Worm (Caenorhabditis elegans): ENCODE data around the gene C40H1.7.

The C40H1.7 gene

ce11 chrIII:9346722-9347121, 21.9 kb downstream of the C40H1.7 start:
- TF ChIP-seq ceh-24 (tag; optimal IDR thresholded peaks at IDR 0.05) (no peak), ceh-2 (tag; optimal IDR thresholded peaks at IDR 0.05) (no peak), pqm-1 (tag; optimal IDR thresholded peaks at IDR 0.05) (no peak), syd-9 (tag; optimal IDR thresholded peaks at IDR 0.05) (no peak), ceh-48 (tag; optimal IDR thresholded peaks at IDR 0.05) (no peak), nhr-11 (tag; optimal IDR thresholded peaks at IDR 0.05) (no peak), hlh-6 (tag; optimal IDR thresholded peaks at IDR 0.05) (no peak), C38D4.7 (GFP tag; optimal IDR thresholded peaks at IDR 0.05) (no peak), mec-3 (tag; optimal IDR thresholded peaks at IDR 0.05; ENCODE audit: borderline replicate concordance) (no peak), ceh-31 (tag; optimal IDR thresholded peaks at IDR 0.05) (no peak), gmeb-2 (tag; optimal IDR thresholded peaks at IDR 0.05) (no peak), sox-4 (tag; optimal IDR thresholded peaks at IDR 0.05) (no peak), madf-2 (tag; optimal IDR thresholded peaks at IDR 0.05) (no peak), ceh-30 (tag; optimal IDR thresholded peaks at IDR 0.05) (no peak), unc-55 (GFP tag; optimal IDR thresholded peaks at IDR 0.05) (no peak), ceh-6 (GFP tag; optimal IDR thresholded peaks at IDR 0.05) (no peak), hlh-30 (tag; optimal IDR thresholded peaks at IDR 0.05; ENCODE audit: insufficient read depth) (no peak)

DNA sequence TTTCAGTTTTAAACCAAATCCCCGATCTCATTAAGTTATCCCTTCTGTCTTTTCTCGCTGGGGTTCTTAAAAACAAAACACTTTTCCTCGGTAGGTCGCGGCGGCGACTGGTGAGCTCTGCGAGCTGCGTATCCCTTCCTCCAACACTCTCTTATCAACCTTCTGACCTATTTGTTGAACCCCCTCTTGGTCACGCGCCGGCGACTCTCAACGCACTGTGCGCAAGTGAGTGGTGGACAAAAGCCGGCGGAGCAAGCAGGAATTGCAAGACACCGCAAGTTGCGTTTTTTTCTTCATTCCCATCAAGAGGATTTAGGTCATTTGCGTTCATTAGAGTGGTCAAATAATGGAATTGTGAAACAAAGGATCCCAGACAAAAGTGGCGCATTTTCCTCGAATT, 29.0 kb downstream of the C40H1.7 start:
- no peak for TF ChIP-seq ceh-18 (tag; optimal IDR thresholded peaks at IDR 0.05)
- TF ChIP-seq ets-4 (tag; optimal IDR thresholded peaks at IDR 0.05), result peak; percentile 5
- TF ChIP-seq hlh-30 (tag; optimal IDR thresholded peaks at IDR 0.05; ENCODE audit: insufficient read depth), result peak; percentile 75
- no peak for TF ChIP-seq fkh-10 (GFP tag; optimal IDR thresholded peaks at IDR 0.05)
- TF ChIP-seq fax-1 (tag; optimal IDR thresholded peaks at IDR 0.05), result no peak
- TF ChIP-seq hlh-13 (GFP tag; optimal IDR thresholded peaks at IDR 0.05), result no peak
- TF ChIP-seq T23F11.4 (GFP tag; optimal IDR thresholded peaks at IDR 0.05), result no peak
- no peak for TF ChIP-seq sdc-2 (tag; optimal IDR thresholded peaks at IDR 0.05)
- peak; percentile 6 for TF ChIP-seq ceh-31 (tag; optimal IDR thresholded peaks at IDR 0.05)
- TF ChIP-seq nhr-232 (tag; optimal IDR thresholded peaks at IDR 0.05), result no peak
- peak; percentile 98 for TF ChIP-seq pax-1 (tag; optimal IDR thresholded peaks at IDR 0.05)
- TF ChIP-seq F13H6.1 (tag; optimal IDR thresholded peaks at IDR 0.05), result no peak
- TF ChIP-seq ceh-2 (tag; optimal IDR thresholded peaks at IDR 0.05), result peak; percentile 6
- no peak for TF ChIP-seq syd-9 (tag; optimal IDR thresholded peaks at IDR 0.05)
- no peak for TF ChIP-seq elt-4 (tag; optimal IDR thresholded peaks at IDR 0.05)

- no peak for TF ChIP-seq eyg-1 (tag; optimal IDR thresholded peaks at IDR 0.05)
- no peak for TF ChIP-seq fkh-10 (GFP tag; optimal IDR thresholded peaks at IDR 0.05)
- TF ChIP-seq dve-1 (tag; optimal IDR thresholded peaks at IDR 0.05), result no peak
- no peak for TF ChIP-seq sox-4 (tag; optimal IDR thresholded peaks at IDR 0.05)
- TF ChIP-seq tbx-7 (tag; optimal IDR thresholded peaks at IDR 0.05), result no peak
- TF ChIP-seq rnt-1 (tag; optimal IDR thresholded peaks at IDR 0.05), result no peak
- TF ChIP-seq ttx-3 (tag; optimal IDR thresholded peaks at IDR 0.05), result no peak
- TF ChIP-seq pax-1 (tag; optimal IDR thresholded peaks at IDR 0.05), result no peak
- no peak for TF ChIP-seq fkh-6 (tag; optimal IDR thresholded peaks at IDR 0.05)
- TF ChIP-seq ceh-31 (tag; optimal IDR thresholded peaks at IDR 0.05), result no peak
- no peak for TF ChIP-seq hlh-8 (tag; optimal IDR thresholded peaks at IDR 0.05)
- no peak for TF ChIP-seq ceh-22 (tag; optimal IDR thresholded peaks at IDR 0.05)
- TF ChIP-seq nfya-1 (tag; optimal IDR thresholded peaks at IDR 0.05), result no peak
- TF ChIP-seq che-1 (tag; optimal IDR thresholded peaks at IDR 0.05), result no peak
- no peak for TF ChIP-seq ahr-1 (tag; optimal IDR thresholded peaks at IDR 0.05)
- no peak for TF ChIP-seq pat-9 (tag; optimal IDR thresholded peaks at IDR 0.05)
Measured at ce11 chrIII:9355412-9355969, 30.7 kb downstream of the C40H1.7 start, which contains the start of gene chtb-1. Gene chtb-1, minus strand, starts transcription at chrIII:9355462.

All from whole organism, late embryonic.